Fruit fly (Drosophila melanogaster) whole organism, embryonic: ENCODE data around the gene CG31344.
A peak's percentile ranks its signal among the peaks of the same experiment; 100 is the strongest.

ENCODE experiments used
- Asciz ChIP-seq: fragments of 200-800 bp; sonication (Bioruptor generic); optimal IDR thresholded peaks from 2 replicates; lab custom pipeline; 2017; ENCODE audit warnings: missing biosample characterization, mild to moderate bottlenecking, missing genetic modification characterization, missing genetic modification reagents
- BtbVII ChIP-seq: fragments of 200-800 bp; sonication (Bioruptor generic); optimal IDR thresholded peaks from 3 replicates; lab custom pipeline; 2017; ENCODE audit warnings: missing biosample characterization, mild to moderate bottlenecking, missing genetic modification characterization
- CG10431 ChIP-seq: fragments of 200-800 bp; sonication (Bioruptor generic); optimal IDR thresholded peaks from 3 replicates; lab custom pipeline; 2018; ENCODE audit warnings: missing biosample characterization, mild to moderate bottlenecking, missing genetic modification characterization
- CG10565 ChIP-seq: fragments of 200-800 bp; sonication (Bioruptor generic); optimal IDR thresholded peaks from 3 replicates; lab custom pipeline; 2016; ENCODE audit warnings: missing biosample characterization, mild to moderate bottlenecking, missing genetic modification characterization
- CG10959 ChIP-seq: fragments of 200-800 bp; sonication (Bioruptor generic); IDR thresholded peaks from 2 replicates; pipeline ENCODE4 v1.3.6; 2022; ENCODE audit warnings: missing biosample characterization, missing genetic modification characterization
- CG10979 ChIP-seq: fragments of 200-800 bp; sonication (Bioruptor generic); optimal IDR thresholded peaks from 2 replicates; lab custom pipeline; 2018; ENCODE audit warnings: missing biosample characterization, mild to moderate bottlenecking, missing genetic modification characterization, moderate library complexity
- CG11504 ChIP-seq: fragments of 200-800 bp; sonication (Bioruptor generic); optimal IDR thresholded peaks from 3 replicates; lab custom pipeline; 2019; ENCODE audit warnings: missing biosample characterization, mild to moderate bottlenecking, missing genetic modification characterization, moderate library complexity
- CG12659 ChIP-seq: fragments of 200-800 bp; sonication (Bioruptor generic); optimal IDR thresholded peaks from 3 replicates; lab custom pipeline; 2017; ENCODE audit warnings: mild to moderate bottlenecking, missing biosample characterization, missing genetic modification reagents, missing genetic modification characterization
- CG14014 ChIP-seq: fragments of 200-800 bp; sonication (Bioruptor generic); IDR thresholded peaks from 2 replicates; pipeline ENCODE4 v1.3.6; 2022; ENCODE audit warnings: missing biosample characterization, missing genetic modification characterization
- CG15479 ChIP-seq: fragments of 200-800 bp; sonication (Bioruptor generic); optimal IDR thresholded peaks from 3 replicates; lab custom pipeline; 2019; ENCODE audit warnings: missing biosample characterization, mild to moderate bottlenecking, missing genetic modification characterization, moderate library complexity
- CG1602 ChIP-seq: fragments of 200-800 bp; sonication (Bioruptor generic); optimal IDR thresholded peaks from 3 replicates; lab custom pipeline; 2016; ENCODE audit warnings: missing biosample characterization, missing genetic modification characterization
- CG1647 ChIP-seq: fragments of 200-800 bp; sonication (Bioruptor generic); optimal IDR thresholded peaks from 3 replicates; lab custom pipeline; 2016; ENCODE audit warnings: missing biosample characterization, missing genetic modification characterization
- CG16813 ChIP-seq: fragments of 200-800 bp; sonication (Bioruptor generic); IDR thresholded peaks from 3 replicates; pipeline ENCODE4 v1.3.6; 2022; ENCODE audit warnings: missing biosample characterization, missing genetic modification characterization; ENCODE audit not compliant: partially characterized antibody
- CG18011 ChIP-seq: fragments of 200-800 bp; sonication (Bioruptor generic); optimal IDR thresholded peaks from 2 replicates; lab custom pipeline; 2017; ENCODE audit warnings: missing biosample characterization, missing genetic modification characterization, mild to moderate bottlenecking, moderate library complexity, missing genotype
- CG2120 ChIP-seq: fragments of 200-800 bp; sonication (Bioruptor generic); optimal IDR thresholded peaks from 3 replicates; lab custom pipeline; 2016; ENCODE audit warnings: missing biosample characterization, missing genetic modification characterization
- CG2129 ChIP-seq: fragments of 200-800 bp; sonication (Bioruptor generic); IDR thresholded peaks from 2 replicates; pipeline ENCODE4 v1.3.6; 2022; ENCODE audit warnings: missing biosample characterization, missing genetic modification characterization; ENCODE audit not compliant: partially characterized antibody
- CG2712 ChIP-seq: fragments of 200-800 bp; optimal IDR thresholded peaks from 3 replicates; lab custom pipeline; 2019; ENCODE audit warnings: missing biosample characterization, mild to moderate bottlenecking, missing genetic modification characterization, moderate library complexity
- CG30431 ChIP-seq: fragments of 200-800 bp; sonication (Bioruptor generic); optimal IDR thresholded peaks from 2 replicates; lab custom pipeline; 2017; ENCODE audit warnings: missing biosample characterization, missing genetic modification characterization
- CG31441 ChIP-seq: fragments of 200-800 bp; sonication (Bioruptor generic); IDR thresholded peaks from 2 replicates; pipeline ENCODE4 v1.3.6; 2022; ENCODE audit warnings: missing biosample characterization, missing genetic modification characterization
- CG6765 ChIP-seq: fragments of 200-800 bp; sonication (Bioruptor generic); optimal IDR thresholded peaks from 3 replicates; lab custom pipeline; 2017; ENCODE audit warnings: missing biosample characterization, mild to moderate bottlenecking, missing genetic modification characterization
- CG6791 ChIP-seq: fragments of 200-800 bp; sonication (Bioruptor generic); IDR thresholded peaks from 3 replicates; pipeline ENCODE4 v1.3.6; 2022; ENCODE audit warnings: missing biosample characterization, missing genetic modification characterization; ENCODE audit not compliant: partially characterized antibody
- CG6854 ChIP-seq: fragments of 200-800 bp; sonication (Bioruptor generic); optimal IDR thresholded peaks from 3 replicates; lab custom pipeline; 2017; ENCODE audit warnings: missing biosample characterization, mild to moderate bottlenecking, missing genetic modification characterization
- CG7786 ChIP-seq: fragments of 200-800 bp; sonication (Bioruptor generic); optimal IDR thresholded peaks from 2 replicates; lab custom pipeline; 2016; ENCODE audit warnings: missing biosample characterization, missing genetic modification characterization
- CG7839 ChIP-seq: fragments of 200-800 bp; sonication (Bioruptor generic); optimal IDR thresholded peaks from 3 replicates; lab custom pipeline; 2018; ENCODE audit warnings: missing biosample characterization, mild to moderate bottlenecking, missing genetic modification characterization, moderate library complexity
- CG7987 ChIP-seq: fragments of 200-800 bp; sonication (Bioruptor generic); optimal IDR thresholded peaks from 2 replicates; lab custom pipeline; 2018; ENCODE audit warnings: missing biosample characterization, mild to moderate bottlenecking, missing genetic modification characterization, moderate library complexity
- Hsf ChIP-seq: fragments of 200-800 bp; sonication (Bioruptor generic); optimal IDR thresholded peaks from 3 replicates; lab custom pipeline; 2016; ENCODE audit warnings: missing biosample characterization, missing genetic modification characterization
- MBD-R2 ChIP-seq: fragments of 200-800 bp; sonication (Bioruptor generic); IDR thresholded peaks from 2 replicates; pipeline ENCODE4 v1.3.6; 2022; ENCODE audit warnings: missing biosample characterization, missing genetic modification characterization
- Max ChIP-seq: fragments of 200-800 bp; sonication (Bioruptor generic); optimal IDR thresholded peaks from 2 replicates; lab custom pipeline; 2016; ENCODE audit warnings: missing biosample characterization, mild to moderate bottlenecking, missing genetic modification characterization
- Med ChIP-seq: fragments of 200-800 bp; sonication (Bioruptor generic); peaks from one replicate; lab custom pipeline; 2016; ENCODE audit warnings: missing biosample characterization, missing genetic modification characterization, mild to moderate bottlenecking, inconsistent platforms, moderate library complexity
- al ChIP-seq: fragments of 200-800 bp; sonication (Bioruptor generic); IDR thresholded peaks from 2 replicates; pipeline ENCODE4 v1.3.6; 2022; ENCODE audit warnings: missing biosample characterization, missing genetic modification characterization
- bbx ChIP-seq: fragments of 200-800 bp; sonication (Bioruptor generic); IDR thresholded peaks from 2 replicates; pipeline ENCODE4 v1.3.6; 2022; ENCODE audit warnings: missing biosample characterization, missing genetic modification characterization; ENCODE audit not compliant: partially characterized antibody
- bcd ChIP-seq: fragments of 200-800 bp; sonication (Bioruptor generic); optimal IDR thresholded peaks from 2 replicates; lab custom pipeline; 2017; ENCODE audit warnings: missing biosample characterization, mild to moderate bottlenecking, missing genetic modification characterization
- chm ChIP-seq: fragments of 200-800 bp; sonication (Bioruptor generic); IDR thresholded peaks from 2 replicates; pipeline ENCODE4 v1.3.6; 2022; ENCODE audit warnings: missing biosample characterization, missing genetic modification characterization
- dimm ChIP-seq: fragments of 200-800 bp; sonication (Bioruptor generic); IDR thresholded peaks from 2 replicates; pipeline ENCODE4 v1.3.6; 2022; ENCODE audit warnings: missing biosample characterization, missing genetic modification characterization
- dysf ChIP-seq: fragments of 200-800 bp; sonication (Bioruptor generic); IDR thresholded peaks from 3 replicates; pipeline ENCODE4 v1.3.6; 2022; ENCODE audit warnings: missing biosample characterization, missing genetic modification characterization
- grn ChIP-seq: fragments of 200-800 bp; sonication (Bioruptor generic); optimal IDR thresholded peaks from 3 replicates; lab custom pipeline; 2017; ENCODE audit warnings: missing biosample characterization, missing genetic modification characterization
- knrl ChIP-seq: fragments of 200-800 bp; sonication (Bioruptor generic); IDR thresholded peaks from 3 replicates; pipeline ENCODE4 v1.3.6; 2022; ENCODE audit warnings: missing biosample characterization, missing genetic modification characterization; ENCODE audit not compliant: partially characterized antibody
- lab ChIP-seq: fragments of 200-800 bp; sonication (Bioruptor generic); optimal IDR thresholded peaks from 3 replicates; lab custom pipeline; 2017; ENCODE audit warnings: missing biosample characterization, missing genetic modification characterization, mild to moderate bottlenecking, moderate library complexity, missing genetic modification reagents
- lbe ChIP-seq: fragments of 200-800 bp; sonication (Bioruptor generic); optimal IDR thresholded peaks from 2 replicates; lab custom pipeline; 2016; ENCODE audit warnings: missing biosample characterization, mild to moderate bottlenecking, missing genetic modification characterization
- pb ChIP-seq: fragments of 200-800 bp; sonication (Bioruptor generic); optimal IDR thresholded peaks from 3 replicates; lab custom pipeline; 2016; ENCODE audit warnings: missing biosample characterization, missing genetic modification characterization
- psq ChIP-seq: fragments of 200-800 bp; sonication (Bioruptor generic); optimal IDR thresholded peaks from 2 replicates; lab custom pipeline; 2017; ENCODE audit warnings: missing biosample characterization, missing genetic modification characterization
- salm ChIP-seq: fragments of 200-800 bp; sonication (Bioruptor generic); optimal IDR thresholded peaks from 2 replicates; lab custom pipeline; 2018; ENCODE audit warnings: missing biosample characterization, mild to moderate bottlenecking, missing genetic modification characterization
- sens ChIP-seq: fragments of 200-800 bp; sonication (Bioruptor generic); peaks from one replicate; lab custom pipeline; 2016; ENCODE audit warnings: missing biosample characterization, missing genetic modification characterization
- slou ChIP-seq: fragments of 200-800 bp; sonication (Bioruptor generic); optimal IDR thresholded peaks from 3 replicates; lab custom pipeline; 2016; ENCODE audit warnings: missing biosample characterization, missing genetic modification characterization
- ssp ChIP-seq: fragments of 200-800 bp; sonication (Bioruptor generic); IDR thresholded peaks from 2 replicates; pipeline ENCODE4 v1.3.6; 2022; ENCODE audit warnings: missing biosample characterization, missing genetic modification characterization
- sug ChIP-seq: fragments of 200-800 bp; optimal IDR thresholded peaks from 2 replicates; lab custom pipeline; 2019; ENCODE audit warnings: missing biosample characterization, mild to moderate bottlenecking, missing genetic modification characterization, moderate library complexity
- tio ChIP-seq: fragments of 200-800 bp; sonication (Bioruptor generic); optimal IDR thresholded peaks from 2 replicates; lab custom pipeline; 2017; ENCODE audit warnings: missing biosample characterization, missing genetic modification characterization, inconsistent platforms
- unpg ChIP-seq: fragments of 200-800 bp; sonication (Bioruptor generic); optimal IDR thresholded peaks from 3 replicates; lab custom pipeline; 2018; ENCODE audit warnings: missing biosample characterization, mild to moderate bottlenecking, missing genetic modification characterization, moderate library complexity
- wor ChIP-seq: fragments of 200-800 bp; sonication (Bioruptor generic); IDR thresholded peaks from 2 replicates; pipeline ENCODE4 v1.3.6; 2022; ENCODE audit warnings: missing biosample characterization, missing genetic modification characterization
- zfh1 ChIP-seq: fragments of 200-800 bp; sonication (Bioruptor generic); IDR thresholded peaks from 3 replicates; pipeline ENCODE4 v1.3.6; 2022; ENCODE audit warnings: missing biosample characterization, missing genetic modification characterization

The CG31344 gene

DNA sequence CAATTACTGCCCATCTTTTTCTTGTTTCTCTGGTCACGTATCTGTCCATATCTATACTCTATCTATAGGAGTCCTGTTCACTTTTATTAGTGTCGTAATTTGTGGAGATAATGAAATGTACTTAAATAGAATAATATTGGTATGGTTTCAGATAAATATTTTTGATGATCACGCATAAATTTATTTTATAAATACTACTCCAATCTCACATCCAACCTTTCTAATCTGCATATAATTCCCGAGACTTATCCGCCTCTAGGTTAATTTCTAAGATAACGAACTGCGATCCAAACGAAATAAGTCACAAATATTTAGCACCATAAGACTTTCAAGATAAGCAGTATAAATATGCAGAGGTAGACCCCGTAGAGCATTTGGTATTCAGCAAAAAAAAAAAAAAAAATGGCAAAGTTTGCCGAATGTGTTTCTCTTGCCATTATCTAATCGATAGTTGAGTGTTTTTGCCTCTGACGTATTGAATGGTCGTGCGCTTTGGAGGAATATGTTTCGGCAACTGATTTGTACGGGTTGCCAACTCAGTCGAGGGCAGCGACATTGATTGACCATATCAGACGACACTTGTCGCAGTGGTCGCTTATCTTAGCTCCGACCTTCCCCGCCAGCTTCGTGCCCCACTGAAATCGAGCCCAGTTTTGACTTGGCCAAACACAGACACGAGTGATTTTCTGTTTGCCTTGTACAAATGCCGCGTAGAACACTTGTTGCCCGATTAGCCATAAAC, 26.9 kb downstream of the CG31344 start (continued):
- no peak for TF ChIP-seq bbx
- TF ChIP-seq Med (GFP tag; lab: Kevin White, UChicago) = peak; percentile 16
- TF ChIP-seq CG10959 (GFP tag; lab: Robert Waterston, UW) = no peak
- no peak for TF ChIP-seq pb (GFP tag; lab: Kevin White, UChicago)
- TF ChIP-seq lbe (GFP tag; lab: Kevin White, UChicago) = no peak
- TF ChIP-seq dysf (GFP tag; lab: Robert Waterston, UW) = no peak
- TF ChIP-seq CG16813 = no peak
- TF ChIP-seq Asciz (GFP tag; lab: Kevin White, UChicago) = no peak
- no peak for TF ChIP-seq al (GFP tag; lab: Robert Waterston, UW)
- no peak for TF ChIP-seq dimm (GFP tag; lab: Robert Waterston, UW)
- no peak for TF ChIP-seq CG12659 (GFP tag; lab: Kevin White, UChicago)
- TF ChIP-seq CG7839 (tag; lab: Kevin White, UChicago) = no peak
- TF ChIP-seq CG6791 = no peak
- no peak for TF ChIP-seq CG18011 (GFP tag; lab: Kevin White, UChicago)
- peak; percentile 7 for TF ChIP-seq CG7987 (GFP tag; lab: Kevin White, UChicago)
- peak; percentile 90 for TF ChIP-seq sug (tag; lab: Kevin White, UChicago)
- TF ChIP-seq bcd = no peak
- no peak for TF ChIP-seq slou
- no peak for TF ChIP-seq tio (GFP tag; lab: Kevin White, UChicago)
- no peak for TF ChIP-seq CG10979 (tag; lab: Kevin White, UChicago)
- peak; percentile 76 for TF ChIP-seq BtbVII (GFP tag; lab: Kevin White, UChicago)
- TF ChIP-seq CG2712 = no peak
- TF ChIP-seq CG14014 (GFP tag; lab: Robert Waterston, UW) = no peak
- TF ChIP-seq lab = peak; percentile 40
- TF ChIP-seq grn (GFP tag; lab: Kevin White, UChicago) = peak; percentile 37
- TF ChIP-seq unpg (GFP tag; lab: Kevin White, UChicago) = no peak
- no peak for TF ChIP-seq knrl (GFP tag; lab: Robert Waterston, UW)
- TF ChIP-seq MBD-R2 (GFP tag; lab: Robert Waterston, UW) = 0 out of 2 replicates have a peak, but pooled peaks have one; percentile 8
- TF ChIP-seq sens (GFP tag; lab: Kevin White, UChicago) = no peak
- no peak for TF ChIP-seq CG10431 (GFP tag; lab: Kevin White, UChicago)
- TF ChIP-seq CG2120 (GFP tag; lab: Kevin White, UChicago) = peak; percentile 19
- no peak for TF ChIP-seq ssp (GFP tag; lab: Robert Waterston, UW)
- TF ChIP-seq Hsf (GFP tag; lab: Kevin White, UChicago) = no peak
- peak; percentile 4 for TF ChIP-seq CG6765 (GFP tag; lab: Kevin White, UChicago)
- TF ChIP-seq CG31441 (GFP tag; lab: Robert Waterston, UW) = no peak
- TF ChIP-seq zfh1 = no peak
- no peak for TF ChIP-seq CG7786 (GFP tag; lab: Kevin White, UChicago)
- TF ChIP-seq Max = no peak
- no peak for TF ChIP-seq chm (GFP tag; lab: Robert Waterston, UW)
- TF ChIP-seq CG11504 = no peak
- no peak for TF ChIP-seq CG15479 (GFP tag; lab: Kevin White, UChicago)
- TF ChIP-seq CG30431 (GFP tag; lab: Kevin White, UChicago) = no peak
- TF ChIP-seq CG1602 (GFP tag; lab: Kevin White, UChicago) = no peak
- no peak for TF ChIP-seq CG2129 (GFP tag; lab: Robert Waterston, UW)
- no peak for TF ChIP-seq CG1647 (GFP tag; lab: Kevin White, UChicago)
- TF ChIP-seq salm = no peak
- no peak for TF ChIP-seq CG6854 (GFP tag; lab: Kevin White, UChicago)
- no peak for TF ChIP-seq psq (GFP tag; lab: Kevin White, UChicago)
- TF ChIP-seq CG10565 (GFP tag; lab: Kevin White, UChicago) = no peak
- TF ChIP-seq wor (GFP tag; lab: Robert Waterston, UW) = no peak
